Fruit fly (Drosophila melanogaster) whole organism, embryonic: ENCODE results near the gene CG32801.

ENCODE experiments used
- Antp ChIP-seq: fragments of 200-800 bp; sonication (Bioruptor generic); optimal IDR thresholded peaks from 3 replicates; lab custom pipeline; 2016; ENCODE audit warnings: missing biosample characterization, missing genetic modification characterization
- BtbVII ChIP-seq: fragments of 200-800 bp; sonication (Bioruptor generic); optimal IDR thresholded peaks from 3 replicates; lab custom pipeline; 2017; ENCODE audit warnings: missing biosample characterization, mild to moderate bottlenecking, missing genetic modification characterization
- CG10543 ChIP-seq: fragments of 200-800 bp; sonication (Bioruptor generic); optimal IDR thresholded peaks from 3 replicates; lab custom pipeline; 2017; ENCODE audit warnings: missing biosample characterization, mild to moderate bottlenecking, missing genetic modification characterization, moderate library complexity
- CG10959 ChIP-seq: fragments of 200-800 bp; sonication (Bioruptor generic); IDR thresholded peaks from 2 replicates; pipeline ENCODE4 v1.3.6; 2022; ENCODE audit warnings: missing biosample characterization, missing genetic modification characterization
- CG11456 ChIP-seq: fragments of 200-800 bp; sonication (Bioruptor generic); IDR thresholded peaks from 3 replicates; pipeline ENCODE4 v1.3.6; 2022; ENCODE audit warnings: missing biosample characterization, missing genetic modification characterization
- CG12236 ChIP-seq: fragments of 200-800 bp; sonication (Bioruptor generic); optimal IDR thresholded peaks from 2 replicates; lab custom pipeline; 2016; ENCODE audit warnings: missing biosample characterization, missing genetic modification characterization
- CG13296 ChIP-seq: fragments of 200-800 bp; sonication (Bioruptor generic); optimal IDR thresholded peaks from 3 replicates; lab custom pipeline; 2018; ENCODE audit warnings: missing biosample characterization, mild to moderate bottlenecking, missing genetic modification characterization
- CG14667 ChIP-seq: fragments of 200-800 bp; sonication (Bioruptor generic); IDR thresholded peaks from 2 replicates; pipeline ENCODE4 v1.3.6; 2022; ENCODE audit warnings: missing biosample characterization, missing genetic modification characterization
- CG1602 ChIP-seq: fragments of 200-800 bp; sonication (Bioruptor generic); optimal IDR thresholded peaks from 3 replicates; lab custom pipeline; 2016; ENCODE audit warnings: missing biosample characterization, missing genetic modification characterization
- CG1792 ChIP-seq: fragments of 200-800 bp; sonication (Bioruptor generic); optimal IDR thresholded peaks from 2 replicates; lab custom pipeline; 2016; ENCODE audit warnings: missing biosample characterization, missing genetic modification characterization
- CG18262 ChIP-seq: fragments of 200-800 bp; optimal IDR thresholded peaks from 3 replicates; lab custom pipeline; 2019; ENCODE audit warnings: missing biosample characterization, mild to moderate bottlenecking, missing genetic modification characterization, moderate library complexity
- CG2199 ChIP-seq: fragments of 200-800 bp; sonication (Bioruptor generic); IDR thresholded peaks from 3 replicates; pipeline ENCODE4 v1.3.6; 2022; ENCODE audit warnings: missing biosample characterization, missing genetic modification characterization
- CG31388 ChIP-seq: fragments of 200-800 bp; sonication (Bioruptor generic); optimal IDR thresholded peaks from 2 replicates; lab custom pipeline; 2016; ENCODE audit warnings: missing biosample characterization, missing genetic modification characterization
- CG42726 ChIP-seq: fragments of 200-800 bp; sonication (Bioruptor generic); IDR thresholded peaks from 2 replicates; pipeline ENCODE4 v1.3.6; 2022; ENCODE audit warnings: missing biosample characterization, missing genetic modification characterization; ENCODE audit not compliant: partially characterized antibody
- CG4730 ChIP-seq: fragments of 200-800 bp; sonication (Bioruptor generic); IDR thresholded peaks from 2 replicates; pipeline ENCODE4 v1.3.6; 2022; ENCODE audit warnings: missing biosample characterization, missing genetic modification characterization
- CG5180 ChIP-seq: fragments of 200-800 bp; sonication (Bioruptor generic); optimal IDR thresholded peaks from 3 replicates; lab custom pipeline; 2017; ENCODE audit warnings: missing biosample characterization, missing genetic modification characterization, mild to moderate bottlenecking, moderate library complexity, missing genetic modification reagents
- CG7357 ChIP-seq: fragments of 200-800 bp; sonication (Bioruptor generic); IDR thresholded peaks from 3 replicates; pipeline ENCODE4 v1.3.6; 2022; ENCODE audit warnings: missing biosample characterization, missing genetic modification characterization
- CG7786 ChIP-seq: fragments of 200-800 bp; sonication (Bioruptor generic); optimal IDR thresholded peaks from 2 replicates; lab custom pipeline; 2016; ENCODE audit warnings: missing biosample characterization, missing genetic modification characterization
- CG8765 ChIP-seq: fragments of 200-800 bp; sonication (Bioruptor generic); IDR thresholded peaks from 2 replicates; pipeline ENCODE4 v1.3.6; 2022; ENCODE audit warnings: missing biosample characterization, missing genetic modification characterization
- CG8944 ChIP-seq: fragments of 200-800 bp; sonication (Bioruptor generic); optimal IDR thresholded peaks from 3 replicates; lab custom pipeline; 2016; ENCODE audit warnings: missing biosample characterization, missing genetic modification characterization
- CrebB ChIP-seq: fragments of 200-800 bp; sonication (Bioruptor generic); optimal IDR thresholded peaks from 3 replicates; lab custom pipeline; 2018; ENCODE audit warnings: missing biosample characterization, mild to moderate bottlenecking, missing genetic modification characterization
- Deaf1 ChIP-seq: fragments of 200-800 bp; optimal IDR thresholded peaks from 3 replicates; lab custom pipeline; 2019; ENCODE audit warnings: missing biosample characterization, mild to moderate bottlenecking, missing genetic modification characterization, moderate library complexity
- Gug ChIP-seq: fragments of 200-800 bp; sonication (Bioruptor generic); IDR thresholded peaks from 4 replicates; pipeline ENCODE4 v1.3.6; 2022; ENCODE audit warnings: missing biosample characterization, missing genetic modification characterization
- H15 ChIP-seq: fragments of 200-800 bp; sonication (Bioruptor generic); IDR thresholded peaks from 3 replicates; pipeline ENCODE4 v1.3.6; 2022; ENCODE audit warnings: missing biosample characterization, missing genetic modification characterization
- HLHmδ ChIP-seq: fragments of 200-800 bp; sonication (Bioruptor generic); optimal IDR thresholded peaks from 2 replicates; lab custom pipeline; 2018; ENCODE audit warnings: missing biosample characterization, mild to moderate bottlenecking, missing genetic modification characterization, moderate library complexity
- Hey ChIP-seq: fragments of 200-800 bp; sonication (Bioruptor generic); optimal IDR thresholded peaks from 3 replicates; lab custom pipeline; 2018; ENCODE audit warnings: missing biosample characterization, mild to moderate bottlenecking, missing genetic modification characterization
- HmgD ChIP-seq: fragments of 200-800 bp; sonication (Bioruptor generic); optimal IDR thresholded peaks from 3 replicates; lab custom pipeline; 2016; ENCODE audit warnings: missing biosample characterization, missing genetic modification characterization
- Hsf ChIP-seq: fragments of 200-800 bp; sonication (Bioruptor generic); optimal IDR thresholded peaks from 3 replicates; lab custom pipeline; 2016; ENCODE audit warnings: missing biosample characterization, missing genetic modification characterization
- Meics ChIP-seq: fragments of 200-800 bp; sonication (Bioruptor generic); optimal IDR thresholded peaks from 2 replicates; lab custom pipeline; 2017; ENCODE audit warnings: missing biosample characterization, mild to moderate bottlenecking, missing genetic modification characterization
- PHDP ChIP-seq: fragments of 200-800 bp; sonication (Bioruptor generic); optimal IDR thresholded peaks from 3 replicates; lab custom pipeline; 2018; ENCODE audit warnings: missing biosample characterization, mild to moderate bottlenecking, missing genetic modification characterization, moderate library complexity
- Stat92E ChIP-seq, 3 experiments: fragments of >200 bp in 2 of 3; fragments of 200-800 bp in 1 of 3; sonication (Bioruptor generic) in 1 of 3; optimal IDR thresholded peaks; 2 replicates each; lab custom pipeline; 2017 to 2019; ENCODE audit warnings: missing biosample characterization in 3 of 3, missing genetic modification characterization in 3 of 3, mild to moderate bottlenecking in 1 of 3, moderate library complexity in 1 of 3
- Trl ChIP-seq, 3 experiments: fragments of >200 bp in 2 of 3; fragments of 200-800 bp in 1 of 3; sonication (Bioruptor generic) in 1 of 3; optimal IDR thresholded peaks; 2 replicates in 1 of 3; 3 replicates in 2 of 3; lab custom pipeline; 2016 to 2017; ENCODE audit warnings: missing biosample characterization in 1 of 3, missing genetic modification characterization in 1 of 3
- Vsx1 ChIP-seq: fragments of 200-800 bp; sonication (Bioruptor generic); optimal IDR thresholded peaks from 2 replicates; lab custom pipeline; 2017; ENCODE audit warnings: missing biosample characterization, mild to moderate bottlenecking, missing genetic modification characterization, missing genetic modification reagents
- bcd ChIP-seq: fragments of 200-800 bp; sonication (Bioruptor generic); optimal IDR thresholded peaks from 2 replicates; lab custom pipeline; 2017; ENCODE audit warnings: missing biosample characterization, mild to moderate bottlenecking, missing genetic modification characterization
- bsh ChIP-seq, 2 experiments: fragments of 200-800 bp; sonication (Bioruptor generic); optimal IDR thresholded peaks; 2 replicates each; lab custom pipeline; 2017 to 2018; ENCODE audit warnings: mild to moderate bottlenecking in 2 of 2, missing biosample characterization in 2 of 2, missing genetic modification characterization in 2 of 2, moderate library complexity in 1 of 2
- ems ChIP-seq: fragments of 200-800 bp; sonication (Bioruptor generic); optimal IDR thresholded peaks from 3 replicates; lab custom pipeline; 2016; ENCODE audit warnings: missing biosample characterization, missing genetic modification characterization
- fd3F ChIP-seq: fragments of 200-800 bp; sonication (Bioruptor generic); optimal IDR thresholded peaks from 2 replicates; lab custom pipeline; 2018; ENCODE audit warnings: missing biosample characterization, mild to moderate bottlenecking, missing genetic modification characterization, moderate library complexity
- fd64A ChIP-seq: fragments of 200-800 bp; sonication (Bioruptor generic); optimal IDR thresholded peaks from 3 replicates; lab custom pipeline; 2018; ENCODE audit warnings: missing biosample characterization, mild to moderate bottlenecking, missing genetic modification characterization
- grn ChIP-seq: fragments of 200-800 bp; sonication (Bioruptor generic); optimal IDR thresholded peaks from 3 replicates; lab custom pipeline; 2017; ENCODE audit warnings: missing biosample characterization, missing genetic modification characterization
- ken ChIP-seq: fragments of 200-800 bp; sonication (Bioruptor generic); IDR thresholded peaks from 3 replicates; pipeline ENCODE4 v1.3.6; 2022; ENCODE audit warnings: missing biosample characterization, missing genetic modification characterization
- nerfin-1 ChIP-seq: fragments of 200-800 bp; sonication (Bioruptor generic); optimal IDR thresholded peaks from 3 replicates; lab custom pipeline; 2019; ENCODE audit warnings: missing biosample characterization, mild to moderate bottlenecking, missing genetic modification characterization, moderate library complexity
- phol ChIP-seq: fragments of 200-800 bp; sonication (Bioruptor generic); optimal IDR thresholded peaks from 3 replicates; lab custom pipeline; 2018; ENCODE audit warnings: missing biosample characterization, mild to moderate bottlenecking, missing genetic modification characterization, moderate library complexity
- shn ChIP-seq: fragments of 200-800 bp; sonication (Bioruptor generic); optimal IDR thresholded peaks from 3 replicates; lab custom pipeline; 2016; ENCODE audit warnings: missing biosample characterization, missing genetic modification characterization
- stwl ChIP-seq: fragments of 200-800 bp; sonication (Bioruptor generic); optimal IDR thresholded peaks from 3 replicates; lab custom pipeline; 2018; ENCODE audit warnings: missing biosample characterization, mild to moderate bottlenecking, missing genetic modification characterization, moderate library complexity
- sug ChIP-seq: fragments of 200-800 bp; optimal IDR thresholded peaks from 2 replicates; lab custom pipeline; 2019; ENCODE audit warnings: missing biosample characterization, mild to moderate bottlenecking, missing genetic modification characterization, moderate library complexity
- wek ChIP-seq: fragments of 200-800 bp; sonication (Bioruptor generic); optimal IDR thresholded peaks from 3 replicates; lab custom pipeline; 2018; ENCODE audit warnings: missing biosample characterization, mild to moderate bottlenecking, missing genetic modification characterization, moderate library complexity
- yki ChIP-seq: fragments of >200 bp; optimal IDR thresholded peaks from 3 replicates; lab custom pipeline; 2018
- zen2 ChIP-seq: fragments of 200-800 bp; sonication (Bioruptor generic); IDR thresholded peaks from 3 replicates; pipeline ENCODE4 v1.3.6; 2022; ENCODE audit warnings: missing biosample characterization, missing genetic modification characterization; ENCODE audit not compliant: partially characterized antibody
- zf30C ChIP-seq: fragments of 200-800 bp; sonication (Bioruptor generic); optimal IDR thresholded peaks from 3 replicates; lab custom pipeline; 2018; ENCODE audit warnings: missing biosample characterization, mild to moderate bottlenecking, missing genetic modification characterization
- zfh1 ChIP-seq: fragments of 200-800 bp; sonication (Bioruptor generic); IDR thresholded peaks from 3 replicates; pipeline ENCODE4 v1.3.6; 2022; ENCODE audit warnings: missing biosample characterization, missing genetic modification characterization

Gene CG32801

dm6 chrX:1940020-1940419 is 37.0 kb upstream of the CG32801 start, which contains the start of the genes CG3857 and CG3587 (continued):
- peak; percentile 74 for TF ChIP-seq sug (tag; lab: Kevin White, UChicago)
- TF ChIP-seq Hey: peak; percentile 19
- peak; percentile 90 for TF ChIP-seq HmgD (GFP tag; lab: Kevin White, UChicago)
- 0 out of 2 replicates have a peak, but pooled peaks have one; percentile 16 for TF ChIP-seq CG10959 (GFP tag; lab: Robert Waterston, UW)
- TF ChIP-seq CG2199: no peak
- no peak for TF ChIP-seq Trl (optimal IDR thresholded peaks at IDR 0.05; lab: Kevin White, UChicago)
- TF ChIP-seq Trl (GFP tag; optimal IDR thresholded peaks at IDR 0.05; lab: Kevin White, UChicago): peak; percentile 82
- peak; percentile 54 for TF ChIP-seq PHDP
- no peak for TF ChIP-seq yki (lab: Kevin White, UChicago)
- peak; percentile 71 for TF ChIP-seq CG18262
- TF ChIP-seq CG12236 (GFP tag; lab: Kevin White, UChicago): peak; percentile 41
- peak; percentile 91 for TF ChIP-seq shn (GFP tag; lab: Kevin White, UChicago)
- peak; percentile 75 for TF ChIP-seq Antp
- TF ChIP-seq CG8765 (GFP tag; lab: Robert Waterston, UW): peak; percentile 58
- TF ChIP-seq stwl: peak; percentile 93
- TF ChIP-seq phol (tag; lab: Kevin White, UChicago): peak; percentile 71
- TF ChIP-seq CG7786 (GFP tag; lab: Kevin White, UChicago): peak; percentile 86
- TF ChIP-seq BtbVII (GFP tag; lab: Kevin White, UChicago): peak; percentile 25
- TF ChIP-seq Gug: peak; percentile 67; the same call in 3 of the 4 replicates
- TF ChIP-seq CG1602 (GFP tag; lab: Kevin White, UChicago): peak; percentile 75
- no peak for TF ChIP-seq fd64A
- peak; percentile 19 for TF ChIP-seq CG5180 (GFP tag; lab: Kevin White, UChicago)
- TF ChIP-seq Hsf (GFP tag; lab: Kevin White, UChicago): peak; percentile 83
- peak; percentile 82 for TF ChIP-seq CG8944 (GFP tag; lab: Kevin White, UChicago)
- peak; percentile 38 for TF ChIP-seq ems (GFP tag; lab: Kevin White, UChicago)
- TF ChIP-seq Vsx1 (GFP tag; lab: Kevin White, UChicago): no peak
- peak; percentile 55 for TF ChIP-seq Meics (GFP tag; lab: Kevin White, UChicago)
- TF ChIP-seq CG4730: peak; percentile 64
- no peak for TF ChIP-seq CG42726 (GFP tag; lab: Robert Waterston, UW)
- peak; percentile 39 for TF ChIP-seq Deaf1
- peak in 1 of 2 experiments; percentile 60 for TF ChIP-seq bsh (GFP tag; optimal IDR thresholded peaks at IDR 0.05; lab: Kevin White, UChicago)
- TF ChIP-seq zen2 (GFP tag; lab: Robert Waterston, UW): no peak
- TF ChIP-seq zf30C (GFP tag; lab: Kevin White, UChicago): no peak
- no peak for TF ChIP-seq wek (GFP tag; lab: Kevin White, UChicago)
- peak; percentile 70 for TF ChIP-seq ken (GFP tag; lab: Robert Waterston, UW)
- TF ChIP-seq CG1792 (GFP tag; lab: Kevin White, UChicago): peak; percentile 53
- TF ChIP-seq CG10543 (GFP tag; lab: Kevin White, UChicago): peak; percentile 64
- TF ChIP-seq zfh1 (GFP tag; lab: Robert Waterston, UW): peak; percentile 77
- peak; percentile 50 for TF ChIP-seq fd3F (GFP tag; lab: Kevin White, UChicago)
- TF ChIP-seq HLHmδ (GFP tag; lab: Kevin White, UChicago): no peak
- TF ChIP-seq CG7357: peak; percentile 67
- TF ChIP-seq bcd (GFP tag; lab: Kevin White, UChicago): peak; percentile 69
- TF ChIP-seq Stat92E (GFP tag; optimal IDR thresholded peaks at IDR 0.05; lab: Kevin White, UChicago): no peak
- TF ChIP-seq CG13296 (GFP tag; lab: Kevin White, UChicago): peak; percentile 43
- peak; percentile 52 for TF ChIP-seq nerfin-1 (tag; lab: Kevin White, UChicago)
- peak; percentile 73; the same call in 2 of the 3 replicates for TF ChIP-seq CG11456 (GFP tag; lab: Robert Waterston, UW)
- peak; percentile 44 for TF ChIP-seq CrebB
- peak; percentile 11 for TF ChIP-seq CG31388
- peak; percentile 35; the same call in 1 of the 3 replicates for TF ChIP-seq H15 (GFP tag; lab: Robert Waterston, UW)
- no peak for TF ChIP-seq CG14667 (GFP tag; lab: Robert Waterston, UW)
- no peak for TF ChIP-seq grn (GFP tag; lab: Kevin White, UChicago)
